Worm (Caenorhabditis elegans) whole organism, L4 larva: ENCODE data around the gene C52E2.2.

Experiments
- D1046.2 ChIP-seq: fragments of 200-800 bp; sonication (Bioruptor generic); IDR thresholded peaks from 2 replicates; pipeline ENCODE4 v1.3.6; 2022; ENCODE audit warnings: missing genetic modification characterization, missing compliant biosample characterization
- F26F4.8 ChIP-seq: fragments of 200-800 bp; sonication (Bioruptor generic); conservative IDR thresholded peaks from 2 replicates; pipeline ENCODE4 v1.3.6; 2022; ENCODE audit warnings: missing genetic modification characterization, missing compliant biosample characterization
- F44E2.7 ChIP-seq: fragments of 200-800 bp; sonication (Bioruptor generic); IDR thresholded peaks from 2 replicates; pipeline ENCODE4 v2.1.2; 2022; ENCODE audit warnings: missing genetic modification characterization, missing compliant biosample characterization
- F49E8.2 ChIP-seq: sonication (generic microtip); optimal IDR thresholded peaks from 2 replicates; lab custom pipeline; 2016; ENCODE audit warnings: missing compliant biosample characterization, mild to moderate bottlenecking, missing genetic modification characterization, borderline replicate concordance
- R02D3.7 ChIP-seq: fragments of 150-350 bp; sonication (generic microtip); optimal IDR thresholded peaks from 3 replicates; lab custom pipeline; 2014; ENCODE audit warnings: missing biosample characterization, missing genetic modification characterization
- T26A8.4 ChIP-seq: fragments of 200-800 bp; sonication (Bioruptor generic); IDR thresholded peaks from 2 replicates; pipeline ENCODE4 v1.3.6; 2022; ENCODE audit warnings: missing genetic modification characterization, missing compliant biosample characterization
- Y105C5A.15 ChIP-seq: fragments of 200-800 bp; sonication (Bioruptor generic); IDR thresholded peaks from 2 replicates; pipeline ENCODE4 v1.3.6; 2022; ENCODE audit warnings: missing genetic modification characterization, missing compliant biosample characterization
- Y5F2A.4 ChIP-seq: fragments of 200-800 bp; sonication (Bioruptor generic); optimal IDR thresholded peaks from 2 replicates; lab custom pipeline; 2018; ENCODE audit warnings: mild to moderate bottlenecking, missing genetic modification characterization, missing compliant biosample characterization
- ZK337.2 ChIP-seq: fragments of 200-800 bp; sonication (Bioruptor generic); IDR thresholded peaks from 2 replicates; pipeline ENCODE4 v1.3.6; 2022; ENCODE audit warnings: missing genetic modification reagents, missing genetic modification characterization, missing compliant biosample characterization
- aly-2 ChIP-seq: sonication (generic microtip); optimal IDR thresholded peaks from 2 replicates; lab custom pipeline; 2018; ENCODE audit warnings: missing biosample characterization, missing genetic modification characterization
- attf-4 ChIP-seq: sonication (generic microtip); optimal IDR thresholded peaks from 3 replicates; lab custom pipeline; 2017; ENCODE audit warnings: missing biosample characterization, missing genetic modification characterization
- ceh-32 ChIP-seq: sonication (generic microtip); optimal IDR thresholded peaks from 2 replicates; lab custom pipeline; 2016; ENCODE audit warnings: mild to moderate bottlenecking, missing genetic modification characterization, missing compliant biosample characterization; ENCODE audit not compliant: poor library complexity
- ceh-44 ChIP-seq: fragments of 200-800 bp; sonication (Bioruptor generic); IDR thresholded peaks from 2 replicates; pipeline ENCODE4 v1.3.6; 2022; ENCODE audit warnings: missing genetic modification reagents, missing genetic modification characterization, missing compliant biosample characterization
- ceh-62 ChIP-seq: sonication (generic microtip); optimal IDR thresholded peaks from 2 replicates; lab custom pipeline; 2017; ENCODE audit warnings: missing biosample characterization, missing genetic modification characterization
- ceh-82 ChIP-seq: sonication (generic microtip); optimal IDR thresholded peaks from 2 replicates; lab custom pipeline; 2017; ENCODE audit warnings: missing biosample characterization, missing genetic modification characterization
- daf-19 ChIP-seq: fragments of 200-800 bp; sonication (Bioruptor generic); conservative IDR thresholded peaks from 2 replicates; pipeline ENCODE4 v1.3.6; 2022; ENCODE audit warnings: missing genetic modification characterization, missing compliant biosample characterization
- daf-8 ChIP-seq: fragments of 200-800 bp; sonication (Bioruptor generic); IDR thresholded peaks from 2 replicates; pipeline ENCODE4 v1.3.6; 2022; ENCODE audit warnings: missing genetic modification characterization, missing compliant biosample characterization
- dmd-9 ChIP-seq: fragments of 200-800 bp; sonication (Bioruptor generic); IDR thresholded peaks from 2 replicates; pipeline ENCODE4 v1.3.6; 2022; ENCODE audit warnings: missing genetic modification reagents, missing genetic modification characterization, missing compliant biosample characterization
- dve-1 ChIP-seq: sonication (generic microtip); optimal IDR thresholded peaks from 2 replicates; lab custom pipeline; 2017; ENCODE audit warnings: antibody characterized with exemption, mild to moderate bottlenecking, missing genetic modification characterization, missing compliant biosample characterization; ENCODE audit not compliant: insufficient read depth
- jun-1 ChIP-seq: fragments of 150-350 bp; optimal IDR thresholded peaks from 2 replicates; lab custom pipeline; 2014; ENCODE audit warnings: missing biosample characterization, missing genetic modification reagents, missing genetic modification characterization
- lin-1 ChIP-seq: fragments of 200-800 bp; sonication (Bioruptor generic); IDR thresholded peaks from 2 replicates; pipeline ENCODE4 v1.3.6; 2022; ENCODE audit warnings: missing genetic modification reagents, missing genetic modification characterization, missing compliant biosample characterization
- lin-38 ChIP-seq: fragments of 200-800 bp; sonication (Bioruptor generic); IDR thresholded peaks from 2 replicates; pipeline ENCODE4 v1.3.6; 2022; ENCODE audit warnings: missing genetic modification reagents, missing genetic modification characterization, missing compliant biosample characterization
- madf-9 ChIP-seq: fragments of 200-800 bp; sonication (Bioruptor generic); conservative IDR thresholded peaks from 2 replicates; pipeline ENCODE4 v1.3.6; 2022; ENCODE audit warnings: missing genetic modification reagents, missing genetic modification characterization, missing compliant biosample characterization
- mdt-29 ChIP-seq: fragments of 200-800 bp; sonication (Bioruptor generic); IDR thresholded peaks from 2 replicates; pipeline ENCODE4 v1.3.6; 2022; ENCODE audit warnings: missing genetic modification reagents, missing genetic modification characterization, missing compliant biosample characterization
- mxl-2 ChIP-seq: fragments of 200-800 bp; sonication (Bioruptor generic); conservative IDR thresholded peaks from 2 replicates; pipeline ENCODE4 v1.3.6; 2022; ENCODE audit warnings: missing genetic modification reagents, missing genetic modification characterization, missing compliant biosample characterization
- mxl-3 ChIP-seq: fragments of 200-800 bp; sonication (Bioruptor generic); optimal IDR thresholded peaks from 2 replicates; lab custom pipeline; 2018; ENCODE audit warnings: mild to moderate bottlenecking, missing genetic modification characterization, missing compliant biosample characterization
- nhr-11 ChIP-seq: fragments of 150-350 bp; optimal IDR thresholded peaks from 2 replicates; lab custom pipeline; 2014; ENCODE audit warnings: missing biosample characterization, missing genetic modification characterization
- nhr-25 ChIP-seq: sonication (generic microtip); optimal IDR thresholded peaks from 2 replicates; lab custom pipeline; 2017; ENCODE audit warnings: missing genetic modification characterization, mild to moderate bottlenecking, missing compliant biosample characterization, antibody characterized with exemption, moderate library complexity, borderline replicate concordance; ENCODE audit not compliant: insufficient read depth
- nhr-42 ChIP-seq: fragments of 200-800 bp; sonication (Bioruptor generic); IDR thresholded peaks from 2 replicates; pipeline ENCODE4 v1.3.6; 2022; ENCODE audit warnings: missing genetic modification characterization, missing compliant biosample characterization
- nhr-48 ChIP-seq: sonication (generic microtip); optimal IDR thresholded peaks from 2 replicates; lab custom pipeline; 2016; ENCODE audit warnings: mild to moderate bottlenecking, missing genetic modification characterization, missing compliant biosample characterization
- nhr-76 ChIP-seq: fragments of 150-350 bp; optimal IDR thresholded peaks from 2 replicates; lab custom pipeline; 2014; ENCODE audit warnings: missing biosample characterization, missing genetic modification characterization
- saeg-2 ChIP-seq: fragments of 200-800 bp; sonication (Bioruptor generic); IDR thresholded peaks from 2 replicates; pipeline ENCODE4 v1.3.6; 2022; ENCODE audit warnings: missing genetic modification reagents, missing genetic modification characterization, missing compliant biosample characterization
- set-16 ChIP-seq: fragments of 200-800 bp; sonication (Bioruptor generic); IDR thresholded peaks from 2 replicates; pipeline ENCODE4 v1.3.6; 2022; ENCODE audit warnings: missing genetic modification reagents, missing genetic modification characterization, missing compliant biosample characterization
- skn-1 ChIP-seq: fragments of 150-350 bp; optimal IDR thresholded peaks from 2 replicates; lab custom pipeline; 2014; ENCODE audit warnings: missing biosample characterization, missing genetic modification characterization
- snpc-1.2 ChIP-seq: fragments of 200-800 bp; sonication (Bioruptor generic); IDR thresholded peaks from 2 replicates; pipeline ENCODE4 v1.3.6; 2022; ENCODE audit warnings: missing genetic modification reagents, missing genetic modification characterization, missing compliant biosample characterization
- snpc-4 ChIP-seq: fragments of 150-350 bp; optimal IDR thresholded peaks from 2 replicates; lab custom pipeline; 2014; ENCODE audit warnings: missing biosample characterization, missing genetic modification characterization
- tra-1 ChIP-seq: fragments of 200-800 bp; sonication (Bioruptor generic); IDR thresholded peaks from 2 replicates; pipeline ENCODE4 v1.3.6; 2022; ENCODE audit warnings: missing genetic modification reagents, missing genetic modification characterization, missing compliant biosample characterization
- unc-130 ChIP-seq: sonication (generic microtip); optimal IDR thresholded peaks from 2 replicates; lab custom pipeline; 2016; ENCODE audit warnings: missing genetic modification reagents, missing genetic modification characterization, missing compliant biosample characterization
- vab-7 ChIP-seq: fragments of 200-800 bp; sonication (Bioruptor generic); IDR thresholded peaks from 2 replicates; pipeline ENCODE4 v1.3.6; 2022; ENCODE audit warnings: missing genetic modification reagents, missing genetic modification characterization, missing compliant biosample characterization
- zip-11 ChIP-seq: fragments of 200-800 bp; sonication (Bioruptor generic); IDR thresholded peaks from 2 replicates; pipeline ENCODE4 v1.3.6; 2022; ENCODE audit warnings: missing genetic modification characterization, missing compliant biosample characterization
- ztf-11 ChIP-seq: fragments of 150-350 bp; optimal IDR thresholded peaks from 2 replicates; lab custom pipeline; 2014; ENCODE audit warnings: missing biosample characterization, missing genetic modification characterization

C52E2.2 gene

ce11 chrII:1893912-1894311 is 41.3 kb downstream of the C52E2.2 start, which contains the start of gene C16C4.1:
C16C4.1 (plus strand) TSS chrII:1894212.
- TF ChIP-seq nhr-11 (tag; lab: Kevin White, UChicago) (no peak), F26F4.8 (no peak), madf-9 (no peak), zip-11 (GFP tag; lab: Robert Waterston, UW) (no peak), jun-1 (tag; lab: Kevin White, UChicago) (no peak), F49E8.2 (tag; lab: Kevin White, UChicago) (no peak), nhr-25 (tag; lab: Kevin White, UChicago) (no peak), snpc-4 (tag; lab: Kevin White, UChicago) (no peak), nhr-76 (tag; lab: Kevin White, UChicago) (no peak), ZK337.2 (GFP tag; lab: Robert Waterston, UW) (no peak), T26A8.4 (GFP tag; lab: Robert Waterston, UW) (no peak), ceh-82 (tag; lab: Kevin White, UChicago) (no peak), set-16 (GFP tag; lab: Robert Waterston, UW) (no peak)
- TF ChIP-seq, all 104 proteins: peak for 0

ce11 chrII:1895278-1895677 is 42.7 kb downstream of the C52E2.2 start, which contains the start of gene C46F9.5:
C46F9.5 (plus strand) TSS chrII:1895578.
- TF ChIP-seq mdt-29 (GFP tag; lab: Robert Waterston, UW), result no peak
- TF ChIP-seq tra-1 (GFP tag; lab: Robert Waterston, UW), result no peak
- no peak for TF ChIP-seq nhr-25 (tag; lab: Kevin White, UChicago)
- no peak for TF ChIP-seq attf-4
- TF ChIP-seq saeg-2 (GFP tag; lab: Robert Waterston, UW), result no peak
- no peak for TF ChIP-seq R02D3.7 (tag; lab: Kevin White, UChicago)
- no peak for TF ChIP-seq dve-1
- TF ChIP-seq skn-1 (tag; lab: Kevin White, UChicago), result no peak
- TF ChIP-seq ztf-11 (tag; lab: Kevin White, UChicago), result no peak
- TF ChIP-seq aly-2 (tag; lab: Kevin White, UChicago), result no peak
- no peak for TF ChIP-seq Y105C5A.15 (GFP tag; lab: Robert Waterston, UW)
- TF ChIP-seq nhr-11 (tag; lab: Kevin White, UChicago), result no peak
- no peak for TF ChIP-seq madf-9
- TF ChIP-seq snpc-1.2 (GFP tag; lab: Robert Waterston, UW), result no peak
- TF ChIP-seq, all 104 proteins: peak for 0

ce11 chrII:1895762-1896161 is 43.2 kb downstream of the C52E2.2 start, which contains the start of gene math-25:
math-25 (plus strand) TSS chrII:1896062.
- TF ChIP-seq nhr-25 (tag; lab: Kevin White, UChicago) (no peak), daf-19 (GFP tag; lab: Robert Waterston, UW) (no peak), ceh-32 (tag; lab: Kevin White, UChicago) (no peak), ztf-11 (tag; lab: Kevin White, UChicago) (no peak), D1046.2 (GFP tag; lab: Robert Waterston, UW) (no peak), mxl-2 (GFP tag; lab: Robert Waterston, UW) (no peak), lin-1 (GFP tag; lab: Robert Waterston, UW) (no peak), ceh-62 (tag; lab: Kevin White, UChicago) (no peak), nhr-48 (tag; lab: Kevin White, UChicago) (no peak), lin-38 (GFP tag; lab: Robert Waterston, UW) (no peak), Y5F2A.4 (GFP tag; lab: Kevin White, UChicago) (no peak), vab-7 (no peak), F44E2.7 (GFP tag; lab: Robert Waterston, UW) (no peak), unc-130 (GFP tag; lab: Kevin White, UChicago) (no peak), mxl-3 (GFP tag; lab: Kevin White, UChicago) (no peak), dmd-9 (GFP tag; lab: Robert Waterston, UW) (no peak), ceh-44 (GFP tag; lab: Robert Waterston, UW) (no peak), daf-8 (GFP tag; lab: Robert Waterston, UW) (no peak), nhr-42 (GFP tag; lab: Robert Waterston, UW) (no peak), attf-4 (no peak)
